Worm (Caenorhabditis elegans) whole organism, midembryonic: ENCODE results near the gene col-102.

Source experiments
- flt-1 ChIP-seq: fragments of 200-800 bp; sonication (Bioruptor generic); IDR thresholded peaks from 2 replicates; pipeline ENCODE4 v1.3.6; 2022; ENCODE audit warnings: missing genetic modification characterization, missing compliant biosample characterization
- med-1 ChIP-seq: sonication (generic microtip); optimal IDR thresholded peaks from 2 replicates; lab custom pipeline; 2017; ENCODE audit warnings: missing genetic modification characterization, mild to moderate bottlenecking, missing compliant biosample characterization, antibody characterized with exemption, missing genetic modification reagents; ENCODE audit not compliant: insufficient read depth
- ref-1 ChIP-seq: fragments of 200-800 bp; sonication (Bioruptor generic); conservative IDR thresholded peaks from 2 replicates; pipeline ENCODE4 v1.3.6; 2022; ENCODE audit warnings: missing genetic modification reagents, missing genetic modification characterization, missing compliant biosample characterization
- tab-1 ChIP-seq: fragments of 200-800 bp; sonication (Bioruptor generic); IDR thresholded peaks from 2 replicates; pipeline ENCODE4 v1.3.6; 2022; ENCODE audit warnings: missing genetic modification characterization, missing compliant biosample characterization
- ztf-29 ChIP-seq: fragments of 200-800 bp; sonication (Bioruptor generic); IDR thresholded peaks from 2 replicates; pipeline ENCODE4 v1.3.6; 2022; ENCODE audit warnings: missing genetic modification reagents, missing genetic modification characterization, missing compliant biosample characterization

- TF ChIP-seq ztf-29 (GFP tag; lab: Robert Waterston, UW) (peak; percentile 94), flt-1 (GFP tag; lab: Robert Waterston, UW) (peak; percentile 96), ref-1 (peak; percentile 66), tab-1 (GFP tag; lab: Robert Waterston, UW) (peak; percentile 87), med-1 (GFP tag; lab: Kevin White, UChicago) (peak; percentile 47)
Observed at ce11 chrIV:654526-655440, 50.5 kb downstream of the col-102 start, which contains the start of the genes rpl-15 and K11H12.8.
